Worm (Caenorhabditis elegans) whole organism, L1 larva: ENCODE measurements around the gene sre-42.

Source experiments
- C16A3.4 ChIP-seq: fragments of 150-350 bp; optimal IDR thresholded peaks from 2 replicates; lab custom pipeline; 2014; ENCODE audit warnings: missing biosample characterization, missing genetic modification characterization
- F16B12.6 ChIP-seq: fragments of 150-350 bp; optimal IDR thresholded peaks from 2 replicates; lab custom pipeline; 2014; ENCODE audit warnings: missing biosample characterization, missing genetic modification characterization
- alr-1 ChIP-seq: fragments of 200-800 bp; sonication (Bioruptor generic); optimal IDR thresholded peaks from 2 replicates; lab custom pipeline; 2018; ENCODE audit warnings: borderline replicate concordance, mild to moderate bottlenecking, missing genetic modification characterization, missing compliant biosample characterization
- aly-2 ChIP-seq: fragments of 150-350 bp; optimal IDR thresholded peaks from 2 replicates; lab custom pipeline; 2014; ENCODE audit warnings: missing biosample characterization, missing genetic modification characterization
- blmp-1 ChIP-seq: fragments of 150-350 bp; optimal IDR thresholded peaks from 2 replicates; lab custom pipeline; 2014; ENCODE audit warnings: missing biosample characterization, missing genetic modification characterization
- ceh-88 ChIP-seq: fragments of 200-800 bp; sonication (Bioruptor generic); IDR thresholded peaks from 2 replicates; pipeline ENCODE4 v1.3.6; 2022; ENCODE audit warnings: missing genetic modification characterization, missing compliant biosample characterization
- dsc-1 ChIP-seq: sonication (generic microtip); optimal IDR thresholded peaks from 2 replicates; lab custom pipeline; 2016; ENCODE audit warnings: mild to moderate bottlenecking, missing genetic modification characterization, missing compliant biosample characterization
- efl-1 ChIP-seq, 4 experiments: fragments of 150-350 bp; optimal IDR thresholded peaks in 3 of 4; peaks in 1 of 4; 1 replicate in 1 of 4; 2 replicates in 3 of 4; lab custom pipeline; 2014; ENCODE audit warnings: missing biosample characterization in 2 of 4, missing genetic modification characterization in 2 of 4, missing genetic modification reagents in 2 of 4
- elt-2 ChIP-seq: sonication (generic microtip); optimal IDR thresholded peaks from 2 replicates; lab custom pipeline; 2016; ENCODE audit warnings: missing genetic modification characterization, mild to moderate bottlenecking, inconsistent platforms, missing compliant biosample characterization, missing genetic modification reagents
- ets-5 ChIP-seq: fragments of 200-800 bp; sonication (Bioruptor generic); IDR thresholded peaks from 2 replicates; pipeline ENCODE4 v1.3.6; 2022; ENCODE audit warnings: missing genetic modification characterization, missing compliant biosample characterization
- hlh-17 ChIP-seq: fragments of 200-800 bp; sonication (Bioruptor generic); optimal IDR thresholded peaks from 2 replicates; lab custom pipeline; 2018; ENCODE audit warnings: missing genetic modification characterization, mild to moderate bottlenecking, missing compliant biosample characterization, moderate library complexity, borderline replicate concordance
- hlh-4 ChIP-seq: sonication (generic microtip); optimal IDR thresholded peaks from 2 replicates; lab custom pipeline; 2016; ENCODE audit warnings: mild to moderate bottlenecking, missing genetic modification characterization, missing compliant biosample characterization
- hpl-2 ChIP-seq: fragments of 150-350 bp; optimal IDR thresholded peaks from 2 replicates; lab custom pipeline; 2014; ENCODE audit warnings: missing biosample characterization, missing genetic modification reagents, missing genetic modification characterization
- lin-13 ChIP-seq: fragments of 150-350 bp; optimal IDR thresholded peaks from 2 replicates; lab custom pipeline; 2014; ENCODE audit warnings: missing biosample characterization, missing genetic modification reagents, missing genetic modification characterization
- lin-15B ChIP-seq: fragments of 150-350 bp; sonication (generic microtip); optimal IDR thresholded peaks from 3 replicates; lab custom pipeline; 2014; ENCODE audit warnings: missing biosample characterization, missing genetic modification characterization
- lin-35 ChIP-seq, 2 experiments: fragments of 150-350 bp; optimal IDR thresholded peaks; 2 replicates each; lab custom pipeline; 2014; ENCODE audit warnings: missing biosample characterization in 2 of 2, missing genetic modification characterization in 2 of 2, missing genetic modification reagents in 2 of 2
- mef-2 ChIP-seq: fragments of 150-350 bp; optimal IDR thresholded peaks from 2 replicates; lab custom pipeline; 2014; ENCODE audit warnings: missing biosample characterization, missing genetic modification characterization
- nhr-11 ChIP-seq: fragments of 150-350 bp; optimal IDR thresholded peaks from 2 replicates; lab custom pipeline; 2014; ENCODE audit warnings: missing biosample characterization, missing genetic modification characterization
- nhr-20 ChIP-seq: sonication (generic microtip); optimal IDR thresholded peaks from 2 replicates; lab custom pipeline; 2016; ENCODE audit warnings: mild to moderate bottlenecking, missing genetic modification characterization, missing compliant biosample characterization
- nhr-28 ChIP-seq: fragments of 150-350 bp; optimal IDR thresholded peaks from 2 replicates; lab custom pipeline; 2014; ENCODE audit warnings: missing biosample characterization, missing genetic modification characterization
- nhr-47 ChIP-seq: sonication (generic microtip); optimal IDR thresholded peaks from 2 replicates; lab custom pipeline; 2016; ENCODE audit warnings: mild to moderate bottlenecking, missing genetic modification characterization, moderate library complexity, missing compliant biosample characterization
- nhr-76 ChIP-seq: sonication (generic microtip); optimal IDR thresholded peaks from 2 replicates; lab custom pipeline; 2017; ENCODE audit warnings: missing biosample characterization, missing genetic modification characterization
- pax-3 ChIP-seq: fragments of 200-800 bp; sonication (Bioruptor generic); optimal IDR thresholded peaks from 2 replicates; lab custom pipeline; 2018; ENCODE audit warnings: mild to moderate bottlenecking, missing genetic modification characterization, moderate library complexity, missing compliant biosample characterization
- skn-1 ChIP-seq: fragments of 150-350 bp; optimal IDR thresholded peaks from 2 replicates; lab custom pipeline; 2014; ENCODE audit warnings: missing biosample characterization, missing genetic modification characterization
- sptf-1 ChIP-seq: fragments of 150-350 bp; optimal IDR thresholded peaks from 2 replicates; lab custom pipeline; 2014; ENCODE audit warnings: missing biosample characterization, missing genetic modification characterization
- tbx-2 ChIP-seq: sonication (generic microtip); optimal IDR thresholded peaks from 2 replicates; lab custom pipeline; 2016; ENCODE audit warnings: missing genetic modification characterization, missing compliant biosample characterization
- unc-130 ChIP-seq: fragments of 150-350 bp; optimal IDR thresholded peaks from 2 replicates; lab custom pipeline; 2017; ENCODE audit warnings: missing biosample characterization, missing genetic modification characterization, inconsistent platforms
- unc-30 ChIP-seq: sonication (generic microtip); optimal IDR thresholded peaks from 2 replicates; lab custom pipeline; 2017; ENCODE audit warnings: missing biosample characterization, missing genetic modification characterization
- unc-62 ChIP-seq: fragments of 150-350 bp; optimal IDR thresholded peaks from 2 replicates; lab custom pipeline; 2014; ENCODE audit warnings: missing biosample characterization, missing genetic modification reagents, missing genetic modification characterization
- vab-15 ChIP-seq: sonication (generic microtip); optimal IDR thresholded peaks from 2 replicates; lab custom pipeline; 2017; ENCODE audit warnings: missing genotype, mild to moderate bottlenecking, missing genetic modification characterization, missing compliant biosample characterization
- ztf-4 ChIP-seq: fragments of 150-350 bp; optimal IDR thresholded peaks from 2 replicates; lab custom pipeline; 2014; ENCODE audit warnings: missing biosample characterization, missing genetic modification characterization

Gene sre-42

DNA sequence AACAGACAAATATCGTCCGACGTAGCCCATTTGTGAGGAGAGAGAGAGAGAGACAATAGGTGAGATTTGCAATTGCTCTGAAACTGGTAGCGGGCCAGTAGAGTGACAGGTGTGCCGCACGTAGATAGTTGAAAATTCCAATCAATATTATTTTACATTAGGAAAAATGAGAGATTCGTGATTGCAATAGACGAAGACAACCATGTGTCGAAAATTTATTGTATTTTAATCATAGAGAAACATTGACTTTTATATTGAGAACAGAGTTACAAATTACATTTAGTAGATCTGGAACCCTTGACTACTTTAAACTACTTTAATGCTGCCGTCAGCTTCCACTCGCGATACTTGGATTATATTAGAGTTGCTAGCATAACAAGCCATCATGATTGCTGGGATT lies 25.7 kb upstream of the sre-42 start, which contains the start of gene Y57A10C.1:
Gene Y57A10C.1 (minus strand): TSS at position 101 of the 400 bp plus-strand sequence.
- no peak for TF ChIP-seq aly-2
- no peak for TF ChIP-seq hlh-4 (tag; lab: Kevin White, UChicago)
- no peak for TF ChIP-seq ceh-88 (GFP tag; lab: Robert Waterston, UW)
- no peak for TF ChIP-seq lin-35 (GFP tag; optimal IDR thresholded peaks at IDR 0.05; lab: Kevin White, UChicago)
- no peak for TF ChIP-seq unc-130 (tag; lab: Kevin White, UChicago)
- TF ChIP-seq skn-1 (tag; lab: Kevin White, UChicago) = no peak
- TF ChIP-seq mef-2 (tag; lab: Kevin White, UChicago) = no peak
- no peak for TF ChIP-seq ztf-4 (tag; lab: Kevin White, UChicago)
- TF ChIP-seq hlh-17 (GFP tag; lab: Kevin White, UChicago) = no peak
- no peak for TF ChIP-seq nhr-47
- no peak for TF ChIP-seq C16A3.4 (tag; lab: Kevin White, UChicago)
- TF ChIP-seq sptf-1 (tag; lab: Kevin White, UChicago) = no peak
- no peak for TF ChIP-seq elt-2
- no peak for TF ChIP-seq nhr-11 (tag; lab: Kevin White, UChicago)
- TF ChIP-seq F16B12.6 (tag; lab: Kevin White, UChicago) = no peak
- no peak for TF ChIP-seq nhr-20
- no peak for TF ChIP-seq hpl-2 (GFP tag; lab: Kevin White, UChicago)
- no peak for TF ChIP-seq lin-15B (tag; lab: Kevin White, UChicago)
- TF ChIP-seq, all 84 proteins: peak for 0

DNA sequence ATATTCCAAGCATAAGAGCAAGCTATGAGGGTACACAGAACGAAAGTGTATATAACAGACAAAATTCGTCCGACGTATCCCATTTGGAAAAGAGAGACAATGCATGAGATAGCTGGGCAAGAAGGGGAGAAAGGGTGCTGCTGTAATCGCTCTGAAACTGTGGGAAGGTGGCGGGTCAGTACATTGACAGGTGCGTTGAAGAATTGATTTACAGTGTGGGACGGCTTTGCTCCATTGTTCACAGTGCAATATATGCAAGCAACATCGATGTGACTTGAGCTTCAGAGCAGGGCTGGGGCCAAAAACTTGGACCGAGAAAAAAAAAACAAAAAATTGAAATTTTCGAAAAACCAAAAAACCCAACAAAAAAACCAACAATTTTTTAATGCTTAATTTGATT lies 23.4 kb upstream of the sre-42 start, which contains the start of gene F57G9.3:
Gene F57G9.3 (minus strand): TSS at position 101 of the 400 bp plus-strand sequence.
- TF ChIP-seq hlh-17 (GFP tag; lab: Kevin White, UChicago) = no peak
- TF ChIP-seq blmp-1 (tag; lab: Kevin White, UChicago) = no peak
- no peak for TF ChIP-seq nhr-76 (tag; lab: Kevin White, UChicago)
- no peak for TF ChIP-seq ceh-88 (GFP tag; lab: Robert Waterston, UW)
- TF ChIP-seq ets-5 (GFP tag; lab: Robert Waterston, UW) = no peak

DNA sequence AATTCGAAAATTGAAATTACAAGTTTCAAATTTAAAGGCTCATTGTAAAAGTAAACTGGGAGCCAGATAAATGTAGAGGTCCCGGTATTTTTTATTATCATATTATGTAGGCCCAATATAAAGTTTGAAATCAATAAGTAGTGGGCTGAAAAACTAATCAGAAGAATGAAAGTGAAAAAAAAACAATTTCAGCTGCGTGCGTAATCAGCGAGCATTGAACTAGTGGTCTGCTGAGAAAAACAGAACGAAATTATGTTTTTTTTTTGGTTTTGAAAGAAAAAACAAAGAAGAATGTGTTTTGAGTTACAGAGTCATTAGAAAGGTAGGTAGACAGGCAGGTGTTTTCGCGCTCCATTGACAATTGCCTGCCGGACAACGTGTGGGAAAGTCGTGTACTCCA lies 22.0 kb upstream of the sre-42 start, which contains the start of gene sre-31:
Gene sre-31 (minus strand): TSS at position 101 of the 400 bp plus-strand sequence.
- no peak for TF ChIP-seq unc-30 (tag; lab: Kevin White, UChicago)

DNA sequence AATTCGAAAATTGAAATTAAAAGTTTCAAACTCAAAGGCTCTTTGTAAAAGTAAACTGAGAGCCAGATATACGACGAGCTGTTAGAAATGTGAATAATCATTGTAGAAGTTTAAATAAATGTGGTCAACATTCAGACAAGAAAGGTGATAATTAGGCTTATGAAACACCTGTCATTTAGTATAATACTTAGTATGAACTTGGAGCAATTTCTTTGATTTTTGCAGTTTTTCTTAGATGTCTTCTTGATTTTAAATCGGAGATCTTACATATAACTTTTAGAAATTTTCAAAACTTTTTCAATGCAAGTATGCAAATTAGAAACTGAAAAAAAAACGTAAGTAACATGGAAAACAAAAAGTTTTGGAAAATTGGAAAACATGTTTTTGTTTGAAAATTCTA lies 19.7 kb upstream of the sre-42 start, which contains the start of gene sre-30:
Gene sre-30 (minus strand): TSS at position 101 of the 400 bp plus-strand sequence.
- TF ChIP-seq lin-13 (GFP tag; lab: Kevin White, UChicago) = no peak
- no peak for TF ChIP-seq dsc-1 (tag; lab: Kevin White, UChicago)
- TF ChIP-seq efl-1 (optimal IDR thresholded peaks at IDR 0.05; lab: Kevin White, UChicago) = no peak
- TF ChIP-seq efl-1 (GFP tag; optimal IDR thresholded peaks at IDR 0.05 in 1 of 2; lab: Kevin White, UChicago) = peak in 1 of 2 experiments; percentile 55
- TF ChIP-seq, all 84 proteins: peak for 1

DNA sequence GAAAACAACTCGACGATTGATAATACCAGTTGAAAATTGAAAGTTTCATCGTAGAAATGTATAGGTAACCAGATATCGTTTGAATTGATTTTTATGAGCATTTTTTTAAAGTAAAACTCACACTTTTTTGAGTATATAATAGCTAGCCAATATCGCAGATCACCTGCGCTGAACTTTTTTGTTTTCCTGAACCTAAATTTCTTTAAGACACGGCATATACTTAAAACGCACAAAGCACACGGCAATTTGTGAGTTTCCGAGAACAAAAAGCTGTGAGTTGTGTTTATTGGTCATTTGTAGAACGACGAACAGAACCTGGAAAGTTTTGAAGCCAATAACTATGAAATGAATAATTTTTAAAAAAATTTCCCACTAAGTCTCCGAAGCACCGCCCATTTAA lies 15.1 kb upstream of the sre-42 start, which contains the start of gene sre-29:
Gene sre-29 (minus strand): TSS at position 101 of the 400 bp plus-strand sequence.
- TF ChIP-seq unc-62 = no peak
- TF ChIP-seq lin-35 (GFP tag; optimal IDR thresholded peaks at IDR 0.05; lab: Kevin White, UChicago) = no peak
- TF ChIP-seq tbx-2 (tag; lab: Kevin White, UChicago) = no peak
- no peak for TF ChIP-seq ets-5 (GFP tag; lab: Robert Waterston, UW)
- TF ChIP-seq nhr-28 (tag; lab: Kevin White, UChicago) = no peak
- TF ChIP-seq nhr-20 = no peak
- no peak for TF ChIP-seq vab-15 (tag; lab: Kevin White, UChicago)
- no peak for TF ChIP-seq alr-1 (tag; lab: Kevin White, UChicago)

DNA sequence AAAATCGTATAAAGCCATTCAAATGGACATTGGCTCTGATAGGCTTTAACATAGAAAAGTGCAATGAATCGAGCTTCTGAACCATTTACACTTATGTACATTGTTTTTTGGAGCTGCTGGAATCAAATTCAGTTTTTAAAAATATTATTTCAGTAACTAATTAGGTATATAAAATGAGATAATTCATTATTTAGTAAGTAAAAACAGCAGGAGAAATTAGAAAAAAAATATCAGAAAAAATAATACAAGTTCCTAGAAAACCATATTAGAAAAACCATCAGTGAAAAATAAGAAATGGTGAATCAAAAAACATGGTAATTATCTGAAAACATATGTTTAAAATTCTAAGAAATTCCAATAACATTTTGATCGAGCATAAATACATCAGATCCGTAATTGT lies 11.0 kb upstream of the sre-42 start, which contains the start of gene F57G9.7:
Gene F57G9.7 (minus strand): TSS at position 101 of the 400 bp plus-strand sequence.
- peak; percentile 16 for TF ChIP-seq pax-3 (tag; lab: Kevin White, UChicago)
- no peak for TF ChIP-seq tbx-2 (tag; lab: Kevin White, UChicago)
